Worm (Caenorhabditis elegans): ENCODE data around the gene B0034.7.

ce11 chrII:5996066-5996465 is 34.6 kb downstream of the B0034.7 start, which contains the start of gene ins-4:
- TF ChIP-seq unc-62 (GFP tag; optimal IDR thresholded peaks at IDR 0.05) (no peak), ceh-82 (tag; optimal IDR thresholded peaks at IDR 0.05) (no peak), lsy-2 (tag; optimal IDR thresholded peaks at IDR 0.05) (no peak), efl-1 (optimal IDR thresholded peaks at IDR 0.05) (no peak), efl-1 (GFP tag; optimal IDR thresholded peaks at IDR 0.05 in 1 of 2) (no peak), zip-4 (GFP tag; optimal IDR thresholded peaks at IDR 0.05) (no peak), sox-4 (tag; optimal IDR thresholded peaks at IDR 0.05) (no peak), nhr-76 (tag; optimal IDR thresholded peaks at IDR 0.05) (no peak), snpc-4 (tag; optimal IDR thresholded peaks at IDR 0.05) (no peak), zag-1 (tag; optimal IDR thresholded peaks at IDR 0.05) (no peak), jun-1 (tag; optimal IDR thresholded peaks at IDR 0.05) (no peak), dsc-1 (tag; optimal IDR thresholded peaks at IDR 0.05) (no peak), rnt-1 (tag; optimal IDR thresholded peaks at IDR 0.05) (no peak)
